Worm (Caenorhabditis elegans) whole organism, L2 larva: Measurements from ENCODE around the gene bath-27.

Experiments used
- blmp-1 ChIP-seq: sonication (generic microtip); optimal IDR thresholded peaks from 2 replicates; lab custom pipeline; 2017; ENCODE audit warnings: missing genetic modification characterization, mild to moderate bottlenecking, missing compliant biosample characterization, antibody characterized with exemption, moderate library complexity; ENCODE audit not compliant: insufficient read depth
- nhr-10 ChIP-seq: sonication (generic microtip); optimal IDR thresholded peaks from 2 replicates; lab custom pipeline; 2017; ENCODE audit warnings: missing biosample characterization, missing genetic modification characterization

ce11 chrII:3399212-3399611, 40.3 kb downstream of the bath-27 start, which contains the start of gene nep-9:
- TF ChIP-seq blmp-1 (tag; lab: Kevin White, UChicago) (no peak), nhr-10 (tag; lab: Kevin White, UChicago) (no peak)
